Worm (Caenorhabditis elegans) whole organism, mixed stage, embryonic: ENCODE measurements around the gene C25G6.3.

Experiments used
- M03D4.4 ChIP-seq: sonication (generic microtip); optimal IDR thresholded peaks from 2 replicates; lab custom pipeline; 2017; ENCODE audit warnings: mild to moderate bottlenecking, missing genetic modification characterization, missing compliant biosample characterization
- bed-3 ChIP-seq: fragments of 200-800 bp; sonication (Bioruptor generic); optimal IDR thresholded peaks from 3 replicates; lab custom pipeline; 2018; ENCODE audit warnings: mild to moderate bottlenecking, missing genetic modification characterization, moderate library complexity, missing compliant biosample characterization
- blmp-1 ChIP-seq: fragments of 150-350 bp; optimal IDR thresholded peaks from 2 replicates; lab custom pipeline; 2014; ENCODE audit warnings: missing biosample characterization, missing genetic modification characterization
- ceh-39 ChIP-seq: fragments of 150-350 bp; optimal IDR thresholded peaks from 2 replicates; lab custom pipeline; 2014; ENCODE audit warnings: missing biosample characterization, missing genetic modification characterization
- ceh-43 ChIP-seq: fragments of 200-800 bp; sonication (Bioruptor generic); optimal IDR thresholded peaks from 2 replicates; lab custom pipeline; 2018; ENCODE audit warnings: mild to moderate bottlenecking, missing genetic modification characterization, moderate library complexity, missing compliant biosample characterization
- ceh-83 ChIP-seq: fragments of 200-800 bp; sonication (Bioruptor generic); optimal IDR thresholded peaks from 2 replicates; lab custom pipeline; 2018; ENCODE audit warnings: mild to moderate bottlenecking, missing genetic modification characterization, missing compliant biosample characterization
- ces-1 ChIP-seq: fragments of 150-350 bp; optimal IDR thresholded peaks from 2 replicates; lab custom pipeline; 2014; ENCODE audit warnings: missing biosample characterization, missing genetic modification reagents, missing genetic modification characterization
- cnd-1 ChIP-seq: fragments of 200-800 bp; sonication (Bioruptor generic); optimal IDR thresholded peaks from 2 replicates; lab custom pipeline; 2018; ENCODE audit warnings: mild to moderate bottlenecking, missing genetic modification characterization, missing compliant biosample characterization
- drap-1 ChIP-seq: fragments of 200-800 bp; sonication (Bioruptor generic); optimal IDR thresholded peaks from 3 replicates; lab custom pipeline; 2018; ENCODE audit warnings: mild to moderate bottlenecking, missing genetic modification characterization, missing compliant biosample characterization
- elt-1 ChIP-seq: sonication (generic microtip); optimal IDR thresholded peaks from 2 replicates; lab custom pipeline; 2017; ENCODE audit warnings: missing genetic modification characterization, mild to moderate bottlenecking, missing compliant biosample characterization, antibody characterized with exemption, moderate library complexity, borderline replicate concordance; ENCODE audit not compliant: insufficient read depth
- elt-3 ChIP-seq: fragments of 150-350 bp; optimal IDR thresholded peaks from 2 replicates; lab custom pipeline; 2014; ENCODE audit warnings: missing biosample characterization, missing genetic modification characterization
- flh-1 ChIP-seq: fragments of 200-800 bp; sonication (Bioruptor generic); optimal IDR thresholded peaks from 2 replicates; lab custom pipeline; 2018; ENCODE audit warnings: mild to moderate bottlenecking, missing genetic modification characterization, moderate library complexity, missing compliant biosample characterization
- ham-2 ChIP-seq: fragments of 200-800 bp; sonication (Bioruptor generic); optimal IDR thresholded peaks from 2 replicates; lab custom pipeline; 2018; ENCODE audit warnings: mild to moderate bottlenecking, missing genetic modification characterization, missing compliant biosample characterization
- hlh-1 ChIP-seq: fragments of 150-350 bp; optimal IDR thresholded peaks from 2 replicates; lab custom pipeline; 2014; ENCODE audit warnings: missing biosample characterization, missing genetic modification reagents, missing genetic modification characterization
- lin-13 ChIP-seq: fragments of 150-350 bp; optimal IDR thresholded peaks from 2 replicates; lab custom pipeline; 2014; ENCODE audit warnings: missing biosample characterization, missing genetic modification characterization
- lin-32 ChIP-seq: fragments of 200-800 bp; sonication (Bioruptor generic); optimal IDR thresholded peaks from 2 replicates; lab custom pipeline; 2018; ENCODE audit warnings: mild to moderate bottlenecking, missing genetic modification characterization, missing compliant biosample characterization
- lsy-2 ChIP-seq: fragments of 150-350 bp; optimal IDR thresholded peaks from 2 replicates; lab custom pipeline; 2014; ENCODE audit warnings: missing biosample characterization, missing genetic modification characterization
- mab-5 ChIP-seq: fragments of 150-350 bp; optimal IDR thresholded peaks from 2 replicates; lab custom pipeline; 2014; ENCODE audit warnings: missing biosample characterization, missing genetic modification characterization
- mep-1 ChIP-seq: fragments of 150-350 bp; optimal IDR thresholded peaks from 2 replicates; lab custom pipeline; 2017; ENCODE audit warnings: missing biosample characterization, missing genetic modification reagents, missing genetic modification characterization, inconsistent platforms
- mls-2 ChIP-seq: sonication (generic microtip); optimal IDR thresholded peaks from 2 replicates; lab custom pipeline; 2016; ENCODE audit warnings: mild to moderate bottlenecking, missing genetic modification characterization, moderate library complexity, missing compliant biosample characterization
- nhr-12 ChIP-seq: fragments of 150-350 bp; optimal IDR thresholded peaks from 2 replicates; lab custom pipeline; 2014; ENCODE audit warnings: missing biosample characterization, missing genetic modification characterization
- nhr-2 ChIP-seq: fragments of 150-350 bp; optimal IDR thresholded peaks from 2 replicates; lab custom pipeline; 2014; ENCODE audit warnings: missing biosample characterization, missing genetic modification characterization
- nhr-237 ChIP-seq: fragments of 150-350 bp; optimal IDR thresholded peaks from 2 replicates; lab custom pipeline; 2014; ENCODE audit warnings: missing biosample characterization, missing genetic modification characterization
- nhr-28 ChIP-seq: fragments of 150-350 bp; optimal IDR thresholded peaks from 2 replicates; lab custom pipeline; 2014; ENCODE audit warnings: missing biosample characterization, missing genetic modification characterization
- nhr-76 ChIP-seq: sonication (generic microtip); optimal IDR thresholded peaks from 2 replicates; lab custom pipeline; 2017; ENCODE audit warnings: missing biosample characterization, missing genetic modification characterization
- pha-4 ChIP-seq: fragments of 150-350 bp; optimal IDR thresholded peaks from 2 replicates; lab custom pipeline; 2018; ENCODE audit warnings: missing biosample characterization, missing genetic modification reagents, missing genetic modification characterization
- sem-2 ChIP-seq: fragments of 200-800 bp; sonication (Bioruptor generic); optimal IDR thresholded peaks from 2 replicates; lab custom pipeline; 2018; ENCODE audit warnings: mild to moderate bottlenecking, missing genetic modification characterization, missing compliant biosample characterization
- snpc-4 ChIP-seq: fragments of 150-350 bp; optimal IDR thresholded peaks from 2 replicates; lab custom pipeline; 2014; ENCODE audit warnings: missing biosample characterization, missing genetic modification characterization
- sptf-1 ChIP-seq: sonication (generic microtip); optimal IDR thresholded peaks from 2 replicates; lab custom pipeline; 2017; ENCODE audit warnings: mild to moderate bottlenecking, missing genetic modification characterization, moderate library complexity, missing compliant biosample characterization
- tbx-8 ChIP-seq: fragments of 200-800 bp; sonication (Bioruptor generic); optimal IDR thresholded peaks from 2 replicates; lab custom pipeline; 2018; ENCODE audit warnings: mild to moderate bottlenecking, missing genetic modification characterization, moderate library complexity, missing compliant biosample characterization
- unc-120 ChIP-seq: sonication (generic microtip); optimal IDR thresholded peaks from 2 replicates; lab custom pipeline; 2017; ENCODE audit warnings: missing genetic modification characterization, missing compliant biosample characterization; ENCODE audit not compliant: poor library complexity, severe bottlenecking
- unc-39 ChIP-seq: fragments of 150-350 bp; optimal IDR thresholded peaks from 2 replicates; lab custom pipeline; 2014; ENCODE audit warnings: missing biosample characterization, missing genetic modification characterization
- unc-62 ChIP-seq: fragments of 150-350 bp; optimal IDR thresholded peaks from 2 replicates; lab custom pipeline; 2014; ENCODE audit warnings: missing biosample characterization, missing genetic modification reagents, missing genetic modification characterization
- zip-8 ChIP-seq: fragments of 150-350 bp; optimal IDR thresholded peaks from 2 replicates; lab custom pipeline; 2014; ENCODE audit warnings: missing biosample characterization, missing genetic modification characterization
- ztf-11 ChIP-seq: fragments of 150-350 bp; optimal IDR thresholded peaks from 2 replicates; lab custom pipeline; 2014; ENCODE audit warnings: missing biosample characterization, missing genetic modification characterization

The C25G6.3 gene

DNA sequence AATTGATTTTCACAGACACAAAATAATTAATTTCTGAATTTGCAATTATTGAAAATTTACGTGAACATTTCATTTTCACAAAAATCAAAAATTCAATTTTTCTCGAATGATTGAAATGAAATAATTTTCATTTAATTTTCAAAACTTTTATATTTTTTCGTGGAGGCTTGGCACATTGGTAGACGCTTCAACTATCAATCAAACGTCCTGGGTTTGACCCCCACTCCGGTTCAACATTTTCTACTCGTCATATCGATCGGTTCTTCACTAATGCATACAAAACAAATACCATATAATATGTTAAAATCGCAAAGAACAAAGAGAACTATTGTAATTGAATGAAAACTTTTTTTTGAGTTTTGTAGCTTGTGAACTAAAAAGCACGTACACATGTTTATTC is 30.8 kb downstream of the C25G6.3 start:
- TF ChIP-seq lin-32 (GFP tag; lab: Kevin White, UChicago) = no peak
- TF ChIP-seq hlh-1 = no peak
- no peak for TF ChIP-seq ham-2 (GFP tag; lab: Kevin White, UChicago)
- no peak for TF ChIP-seq sptf-1
- TF ChIP-seq ceh-39 (tag; lab: Kevin White, UChicago) = no peak
- TF ChIP-seq nhr-237 = no peak
- TF ChIP-seq nhr-2 (tag; lab: Kevin White, UChicago) = no peak
- no peak for TF ChIP-seq lsy-2 (tag; lab: Kevin White, UChicago)
- TF ChIP-seq mep-1 (tag; lab: Kevin White, UChicago) = no peak
- TF ChIP-seq blmp-1 (tag; lab: Kevin White, UChicago) = no peak
- TF ChIP-seq nhr-12 (tag; lab: Kevin White, UChicago) = no peak
- TF ChIP-seq flh-1 (GFP tag; lab: Kevin White, UChicago) = no peak
- no peak for TF ChIP-seq lin-13
- TF ChIP-seq ces-1 (GFP tag; lab: Kevin White, UChicago) = no peak

DNA sequence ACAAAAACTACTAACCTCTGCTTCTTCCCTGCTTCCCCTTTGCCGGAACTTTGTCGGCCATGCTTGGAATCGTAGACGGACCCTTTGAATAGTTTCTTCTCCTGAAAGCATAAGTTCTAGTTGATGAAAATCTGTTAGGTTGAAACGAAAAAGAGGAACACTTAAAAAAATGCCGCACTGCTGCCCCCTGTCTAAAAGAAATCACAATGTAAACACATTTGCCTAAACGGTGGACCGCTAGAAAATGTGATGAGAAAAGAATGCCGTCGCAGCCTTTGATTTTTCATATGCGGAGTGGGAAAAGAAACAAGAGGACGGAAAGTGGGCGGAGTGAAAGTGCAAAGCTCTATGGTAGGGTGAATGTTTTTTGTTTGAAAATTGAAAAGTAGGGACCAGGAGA is 32.7 kb downstream of the C25G6.3 start, which contains the start of gene T13G4.7:
TSS of gene T13G4.7 (minus strand) at position 101 of the 400 bp plus-strand sequence.
- TF ChIP-seq nhr-237 (no peak), sptf-1 (no peak), bed-3 (GFP tag; lab: Kevin White, UChicago) (no peak), elt-3 (tag; lab: Kevin White, UChicago) (no peak), mab-5 (tag; lab: Kevin White, UChicago) (no peak), ceh-83 (GFP tag; lab: Kevin White, UChicago) (no peak), M03D4.4 (tag; lab: Kevin White, UChicago) (no peak), tbx-8 (GFP tag; lab: Kevin White, UChicago) (no peak), nhr-28 (tag; lab: Kevin White, UChicago) (no peak), mep-1 (tag; lab: Kevin White, UChicago) (no peak), lsy-2 (tag; lab: Kevin White, UChicago) (no peak), drap-1 (GFP tag; lab: Kevin White, UChicago) (no peak)

DNA sequence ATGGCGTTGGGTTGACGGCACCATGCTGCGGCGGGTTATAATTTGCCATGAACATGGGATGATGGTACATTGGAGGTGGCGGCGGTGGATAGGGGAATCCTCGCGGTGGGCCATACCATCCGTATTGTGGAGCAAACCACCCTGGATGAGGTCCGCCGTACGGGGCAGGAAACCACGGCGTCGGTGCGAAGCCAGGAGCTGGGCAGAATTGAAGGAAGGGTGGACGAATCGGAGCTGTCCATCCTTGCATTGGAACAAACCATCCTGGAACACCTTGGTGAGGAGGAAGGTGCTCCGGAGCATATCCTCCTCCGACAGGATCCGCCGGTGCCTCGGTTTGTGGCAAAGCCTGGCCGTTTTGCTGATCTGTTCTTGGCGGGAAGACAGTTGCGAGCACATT is 36.1 kb downstream of the C25G6.3 start:
- no peak for TF ChIP-seq lin-32 (GFP tag; lab: Kevin White, UChicago)
- no peak for TF ChIP-seq zip-8
- no peak for TF ChIP-seq ces-1 (GFP tag; lab: Kevin White, UChicago)
- TF ChIP-seq lsy-2 (tag; lab: Kevin White, UChicago) = no peak
- TF ChIP-seq pha-4 (tag; lab: Kevin White, UChicago) = no peak
- no peak for TF ChIP-seq ceh-43 (GFP tag; lab: Kevin White, UChicago)
- TF ChIP-seq, all 35 proteins: peak for 0

DNA sequence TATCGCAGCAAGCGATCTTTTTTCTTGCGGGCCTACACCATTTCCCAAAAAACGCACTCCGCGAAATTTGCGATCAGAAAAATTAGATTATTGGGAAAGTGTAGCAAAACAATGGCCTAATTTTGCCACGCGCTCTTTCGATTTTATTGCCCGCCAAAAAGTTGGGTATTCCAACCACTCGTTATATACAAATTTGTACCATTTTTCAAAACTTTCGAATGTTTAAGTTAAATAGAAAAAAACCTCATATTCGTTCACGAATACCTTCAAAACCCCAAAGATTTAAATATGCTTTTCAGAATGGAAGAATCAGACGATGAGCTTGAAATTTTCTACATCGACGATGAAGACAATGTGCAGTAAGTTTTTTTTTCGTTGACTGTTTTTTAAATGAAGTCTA is 45.9 kb downstream of the C25G6.3 start, which contains the start of gene T13G4.1:
TSS of gene T13G4.1 (plus strand) at position 301 of the 400 bp plus-strand sequence.
- TF ChIP-seq lin-32 (GFP tag; lab: Kevin White, UChicago) (no peak), blmp-1 (tag; lab: Kevin White, UChicago) (no peak), sem-2 (GFP tag; lab: Kevin White, UChicago) (no peak), ztf-11 (no peak), flh-1 (GFP tag; lab: Kevin White, UChicago) (no peak)
- TF ChIP-seq, all 35 proteins: peak for 0

DNA sequence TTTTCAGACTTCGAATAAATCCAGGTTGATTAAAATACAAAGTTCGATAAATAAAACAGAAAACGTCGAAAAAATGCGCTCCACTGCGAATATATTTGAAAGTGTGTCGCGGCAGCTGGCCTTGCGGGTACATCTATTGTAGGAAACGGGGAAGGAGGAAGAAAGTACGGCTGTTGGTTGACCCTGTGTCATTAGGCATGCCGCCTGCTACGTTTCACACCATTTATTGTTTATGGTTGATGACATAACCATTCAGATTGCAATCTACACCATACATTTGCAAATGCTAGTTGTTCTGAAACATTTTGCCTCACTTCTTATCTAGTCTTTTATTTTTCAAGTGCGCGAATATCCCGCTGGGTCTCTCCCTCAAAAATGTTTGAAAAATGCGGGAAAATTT is 47.1 kb downstream of the C25G6.3 start, which contains the start of gene T13G4.4:
TSS of gene T13G4.4 (minus strand) at position 97 of the 400 bp plus-strand sequence.
- TF ChIP-seq ceh-39 (tag; lab: Kevin White, UChicago) = no peak
- no peak for TF ChIP-seq mep-1 (tag; lab: Kevin White, UChicago)
- TF ChIP-seq nhr-2 (tag; lab: Kevin White, UChicago) = peak; percentile 69
- peak; percentile 62 for TF ChIP-seq elt-1 (tag; lab: Kevin White, UChicago)
- no peak for TF ChIP-seq snpc-4 (tag; lab: Kevin White, UChicago)
- no peak for TF ChIP-seq unc-120
- no peak for TF ChIP-seq bed-3 (GFP tag; lab: Kevin White, UChicago)
- no peak for TF ChIP-seq lsy-2 (tag; lab: Kevin White, UChicago)
- no peak for TF ChIP-seq blmp-1 (tag; lab: Kevin White, UChicago)
- no peak for TF ChIP-seq nhr-28 (tag; lab: Kevin White, UChicago)
- TF ChIP-seq nhr-12 (tag; lab: Kevin White, UChicago) = no peak
- TF ChIP-seq flh-1 (GFP tag; lab: Kevin White, UChicago) = no peak
- TF ChIP-seq drap-1 (GFP tag; lab: Kevin White, UChicago) = no peak
- TF ChIP-seq mls-2 = no peak
- peak; percentile 88 for TF ChIP-seq hlh-1
- no peak for TF ChIP-seq mab-5 (tag; lab: Kevin White, UChicago)
- no peak for TF ChIP-seq pha-4 (tag; lab: Kevin White, UChicago)
- no peak for TF ChIP-seq lin-13
- TF ChIP-seq M03D4.4 (tag; lab: Kevin White, UChicago) = no peak
- no peak for TF ChIP-seq ces-1 (GFP tag; lab: Kevin White, UChicago)
- TF ChIP-seq elt-3 (tag; lab: Kevin White, UChicago) = no peak
- TF ChIP-seq sptf-1 = no peak
- TF ChIP-seq sem-2 (GFP tag; lab: Kevin White, UChicago) = no peak
- no peak for TF ChIP-seq cnd-1 (tag; lab: Kevin White, UChicago)
- no peak for TF ChIP-seq ham-2 (GFP tag; lab: Kevin White, UChicago)
- TF ChIP-seq nhr-76 (tag; lab: Kevin White, UChicago) = no peak
- TF ChIP-seq unc-62 (GFP tag; lab: Kevin White, UChicago) = peak; percentile 13
- no peak for TF ChIP-seq ceh-83 (GFP tag; lab: Kevin White, UChicago)
- TF ChIP-seq lin-32 (GFP tag; lab: Kevin White, UChicago) = no peak
- TF ChIP-seq unc-39 = no peak
